Fruit fly (Drosophila melanogaster): ENCODE results near the gene CG15812.

The CG15812 gene

dm6 chr3L:3122688-3123316 lies 37.0 kb upstream of the CG15812 start (continued):
- no peak for TF ChIP-seq Bteb2 (GFP tag; optimal IDR thresholded peaks at IDR 0.05)
- peak; percentile 18 for TF ChIP-seq CG18599 (GFP tag; optimal IDR thresholded peaks at IDR 0.05)
- peak; percentile 94 for TF ChIP-seq crol (GFP tag; IDR thresholded peaks at IDR 0.05)
- TF ChIP-seq ci (GFP tag; IDR thresholded peaks at IDR 0.05), result 0 out of 3 replicates have a peak, but pooled peaks have one; percentile 28
- no peak for TF ChIP-seq shn (GFP tag; optimal IDR thresholded peaks at IDR 0.05)
- TF ChIP-seq CkIIα-i1 (GFP tag; IDR thresholded peaks at IDR 0.05), result no peak
- no peak for TF ChIP-seq Hr3 (GFP tag; optimal IDR thresholded peaks at IDR 0.05)
- TF ChIP-seq Dip2 (GFP tag; IDR thresholded peaks at IDR 0.05), result no peak
- TF ChIP-seq CG6689 (GFP tag; IDR thresholded peaks at IDR 0.05), result no peak
- no peak for TF ChIP-seq trh (GFP tag; optimal IDR thresholded peaks at IDR 0.05)
- no peak for TF ChIP-seq az2 (GFP tag; optimal IDR thresholded peaks at IDR 0.05)
- TF ChIP-seq CG7271 (tag; optimal IDR thresholded peaks at IDR 0.05), result no peak
- 0 out of 3 replicates have a peak, but pooled peaks have one; percentile 26 for TF ChIP-seq dysf (GFP tag; IDR thresholded peaks at IDR 0.05)
- TF ChIP-seq CG6254 (GFP tag; optimal IDR thresholded peaks at IDR 0.05), result peak; percentile 6
- TF ChIP-seq gfzf (GFP tag; optimal IDR thresholded peaks at IDR 0.05), result no peak
- TF ChIP-seq lab (GFP tag; optimal IDR thresholded peaks at IDR 0.05), result peak; percentile 11
- peak; percentile 52 for TF ChIP-seq CG7372 (GFP tag; IDR thresholded peaks at IDR 0.05)
- no peak for TF ChIP-seq yki (optimal IDR thresholded peaks at IDR 0.05)
- TF ChIP-seq CG3407 (GFP tag; optimal IDR thresholded peaks at IDR 0.05), result no peak
- TF ChIP-seq NC2β (GFP tag; optimal IDR thresholded peaks at IDR 0.05), result no peak
- peak; percentile 57 for TF ChIP-seq CG12769 (tag; optimal IDR thresholded peaks at IDR 0.05)
- TF ChIP-seq lmd (GFP tag; IDR thresholded peaks at IDR 0.05), result no peak
- TF ChIP-seq gem (tag; optimal IDR thresholded peaks at IDR 0.05), result peak; percentile 54
- no peak for TF ChIP-seq nmo (GFP tag; optimal IDR thresholded peaks at IDR 0.05)
- no peak for TF ChIP-seq CG3726 (GFP tag; IDR thresholded peaks at IDR 0.05)
- TF ChIP-seq sens (GFP tag), result peak; percentile 53
- peak in 1 of 2 experiments; percentile 94 for TF ChIP-seq Hr78 (GFP tag; optimal IDR thresholded peaks at IDR 0.05)
- TF ChIP-seq fd64A (GFP tag; optimal IDR thresholded peaks at IDR 0.05), result peak; percentile 32
- TF ChIP-seq tin (GFP tag; optimal IDR thresholded peaks at IDR 0.05), result no peak
- TF ChIP-seq ara (GFP tag; IDR thresholded peaks at IDR 0.05), result 0 out of 2 replicates have a peak, but pooled peaks have one; percentile 8

- no peak for TF ChIP-seq Dref (GFP tag; IDR thresholded peaks at IDR 0.05)
- peak; percentile 66 for TF ChIP-seq Med (GFP tag)
- TF ChIP-seq Oaz (GFP tag; IDR thresholded peaks at IDR 0.05), result 0 out of 2 replicates have a peak, but pooled peaks have one; percentile 16
- TF ChIP-seq grau (tag; optimal IDR thresholded peaks at IDR 0.05), result peak; percentile 45
These were observed 35.3 kb upstream of the CG15812 start for dm6 chr3L:3124519-3124918.

- peak; percentile 51 for TF ChIP-seq sens (GFP tag)
- no peak for TF ChIP-seq repo (GFP tag; optimal IDR thresholded peaks at IDR 0.05)
- no peak for TF ChIP-seq Mad (GFP tag; optimal IDR thresholded peaks at IDR 0.05)
- no peak for TF ChIP-seq ken (GFP tag; IDR thresholded peaks at IDR 0.05)
- no peak for TF ChIP-seq crp (GFP tag; optimal IDR thresholded peaks at IDR 0.05)
- peak; percentile 83; the same call in 2 of the 4 replicates for TF ChIP-seq chinmo (GFP tag; IDR thresholded peaks at IDR 0.05; ENCODE audit: partially characterized antibody)
- TF ChIP-seq ATbp (GFP tag; optimal IDR thresholded peaks at IDR 0.05), result peak; percentile 5
- TF ChIP-seq Abd-B (GFP tag; optimal IDR thresholded peaks at IDR 0.05), result no peak
- no peak for TF ChIP-seq CG2120 (GFP tag; optimal IDR thresholded peaks at IDR 0.05)
- peak; percentile 54 for TF ChIP-seq CG12769 (tag; optimal IDR thresholded peaks at IDR 0.05)
- TF ChIP-seq sr (GFP tag; IDR thresholded peaks at IDR 0.05), result 0 out of 3 replicates have a peak, but pooled peaks have one; percentile 32
- peak in 1 of 2 experiments; percentile 41 for TF ChIP-seq Hr78 (GFP tag; optimal IDR thresholded peaks at IDR 0.05)
- TF ChIP-seq kni (GFP tag; optimal IDR thresholded peaks at IDR 0.05), result peak; percentile 3
- no peak for TF ChIP-seq CG34224 (GFP tag; IDR thresholded peaks at IDR 0.05; ENCODE audit: partially characterized antibody)
- no peak for TF ChIP-seq tx (GFP tag; optimal IDR thresholded peaks at IDR 0.05)
- TF ChIP-seq onecut (GFP tag; IDR thresholded peaks at IDR 0.05), result no peak
- TF ChIP-seq Sin3A (optimal IDR thresholded peaks at IDR 0.05), result no peak
These were observed 34.7 kb upstream of the CG15812 start for dm6 chr3L:3124939-3125648.
